Worm (Caenorhabditis elegans) whole organism, early embryonic: Measurements from ENCODE around the gene tag-131.

Experiments
- B0310.2 ChIP-seq: sonication (generic microtip); optimal IDR thresholded peaks from 2 replicates; lab custom pipeline; 2016; ENCODE audit warnings: mild to moderate bottlenecking, missing genetic modification characterization, missing compliant biosample characterization
- F13C5.2 ChIP-seq: sonication (generic microtip); optimal IDR thresholded peaks from 2 replicates; lab custom pipeline; 2017; ENCODE audit warnings: mild to moderate bottlenecking, missing genetic modification characterization, inconsistent platforms, missing compliant biosample characterization
- aly-1 ChIP-seq: sonication (generic microtip); optimal IDR thresholded peaks from 2 replicates; lab custom pipeline; 2016; ENCODE audit warnings: missing genetic modification characterization, missing compliant biosample characterization
- ama-1 ChIP-seq: fragments of 150-350 bp; optimal IDR thresholded peaks from 2 replicates; lab custom pipeline; 2014
- ceh-13 ChIP-seq: fragments of 200-800 bp; sonication (Bioruptor generic); optimal IDR thresholded peaks from 2 replicates; lab custom pipeline; 2018; ENCODE audit warnings: mild to moderate bottlenecking, missing genetic modification characterization, missing compliant biosample characterization
- ceh-36 ChIP-seq: sonication (generic microtip); optimal IDR thresholded peaks from 2 replicates; lab custom pipeline; 2016; ENCODE audit warnings: missing genetic modification characterization, inconsistent platforms, missing compliant biosample characterization
- ets-7 ChIP-seq: sonication (generic microtip); optimal IDR thresholded peaks from 2 replicates; lab custom pipeline; 2016; ENCODE audit warnings: missing genotype, missing genetic modification characterization, missing compliant biosample characterization
- flt-1 ChIP-seq: fragments of 200-800 bp; sonication (Bioruptor generic); IDR thresholded peaks from 2 replicates; pipeline ENCODE4 v1.3.6; 2022; ENCODE audit warnings: missing genetic modification characterization, missing compliant biosample characterization
- hmbx-1 ChIP-seq: sonication (generic microtip); optimal IDR thresholded peaks from 2 replicates; lab custom pipeline; 2016; ENCODE audit warnings: mild to moderate bottlenecking, missing genetic modification characterization, missing compliant biosample characterization
- hmg-4 ChIP-seq: fragments of 200-800 bp; sonication (Bioruptor generic); optimal IDR thresholded peaks from 2 replicates; lab custom pipeline; 2018; ENCODE audit warnings: mild to moderate bottlenecking, missing genetic modification characterization, missing compliant biosample characterization
- hnd-1 ChIP-seq: sonication (generic microtip); optimal IDR thresholded peaks from 2 replicates; lab custom pipeline; 2016; ENCODE audit warnings: missing genetic modification characterization, missing compliant biosample characterization
- pes-1 ChIP-seq: fragments of 200-800 bp; sonication (Bioruptor generic); IDR thresholded peaks from 2 replicates; pipeline ENCODE4 v1.3.6; 2022; ENCODE audit warnings: missing genetic modification reagents, missing genetic modification characterization, missing compliant biosample characterization
- scrt-1 ChIP-seq: fragments of 200-800 bp; sonication (Bioruptor generic); IDR thresholded peaks from 2 replicates; pipeline ENCODE4 v1.3.6; 2022; ENCODE audit warnings: missing genetic modification characterization, missing compliant biosample characterization
- sea-1 ChIP-seq: fragments of 200-800 bp; sonication (Bioruptor generic); conservative IDR thresholded peaks from 2 replicates; pipeline ENCODE4 v1.3.6; 2022; ENCODE audit warnings: missing genetic modification characterization, missing compliant biosample characterization
- tbx-11 ChIP-seq: fragments of 200-800 bp; sonication (Bioruptor generic); IDR thresholded peaks from 2 replicates; pipeline ENCODE4 v1.3.6; 2022; ENCODE audit warnings: missing genetic modification characterization, missing compliant biosample characterization
- tbx-37 ChIP-seq: fragments of 200-800 bp; sonication (Bioruptor generic); conservative IDR thresholded peaks from 2 replicates; pipeline ENCODE4 v1.3.6; 2022; ENCODE audit warnings: missing genetic modification reagents, missing genetic modification characterization, missing compliant biosample characterization
- tra-4 ChIP-seq: sonication (generic microtip); optimal IDR thresholded peaks from 2 replicates; lab custom pipeline; 2017; ENCODE audit warnings: missing genetic modification characterization, missing compliant biosample characterization

tag-131 gene

DNA sequence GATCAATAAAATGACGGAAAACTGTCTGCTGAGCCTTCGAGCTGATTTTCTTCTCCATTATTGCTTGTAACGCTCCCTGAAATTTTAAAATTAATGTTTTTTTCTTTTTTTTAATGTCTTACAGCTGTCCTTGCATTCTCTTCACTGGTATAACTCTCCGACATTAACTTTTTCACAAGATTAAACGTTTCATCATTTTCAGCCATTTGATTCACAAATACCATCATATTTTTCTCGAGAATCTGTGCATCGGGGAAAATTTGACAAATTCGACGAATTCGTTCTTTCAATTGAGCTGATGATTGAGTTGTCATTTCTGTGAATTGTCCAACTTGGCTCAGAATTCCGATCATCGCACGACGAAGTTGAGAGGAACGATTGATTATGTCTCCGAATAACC, 8.2 kb upstream of the tag-131 start:
- TF ChIP-seq tbx-37 = no peak
- TF ChIP-seq ceh-13 = no peak
- TF ChIP-seq ceh-36 (tag; lab: Kevin White, UChicago) = no peak
- no peak for TF ChIP-seq F13C5.2 (tag; lab: Kevin White, UChicago)

DNA sequence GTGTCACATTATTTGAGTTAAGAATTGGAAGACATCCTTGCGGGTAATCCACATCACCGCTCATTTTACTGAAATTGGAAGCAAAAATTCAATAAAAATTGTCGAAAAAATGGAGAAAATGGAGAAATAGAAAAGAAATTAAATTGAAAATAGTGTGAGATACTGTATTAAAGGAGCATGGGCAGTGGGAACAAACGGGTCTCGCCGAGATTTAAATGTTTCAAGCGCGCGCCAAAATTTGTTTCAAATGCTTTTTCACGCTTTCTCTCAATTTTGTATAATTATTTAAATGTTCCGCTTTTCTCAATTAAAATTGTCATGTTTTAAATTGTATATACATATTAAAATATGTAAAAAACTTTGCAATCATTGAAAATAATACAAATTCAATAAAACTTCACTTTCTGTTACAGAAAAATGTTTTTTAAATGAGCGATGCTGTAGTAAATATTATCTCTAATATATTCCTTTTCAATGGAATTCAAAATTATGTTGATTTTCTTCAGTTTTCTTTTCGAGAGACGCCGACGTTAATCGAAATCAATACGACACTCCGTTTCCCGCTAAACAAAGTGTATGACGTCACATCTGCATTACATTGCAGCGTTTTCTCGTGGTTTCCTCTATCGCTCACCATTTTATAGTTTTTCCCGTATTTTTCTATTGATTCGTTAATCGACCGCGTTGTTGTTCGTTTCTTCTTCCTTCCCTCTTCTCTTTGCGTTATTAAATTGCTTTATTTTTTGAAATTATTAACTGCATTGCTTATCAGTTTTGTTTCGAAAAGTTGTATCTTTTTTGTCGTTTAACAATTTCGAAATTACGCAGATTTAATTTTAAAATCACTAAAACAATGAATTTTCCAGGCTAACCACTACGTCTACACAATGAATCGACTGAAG, 4.2 kb upstream of the tag-131 start, which contains the start of the genes evl-14 and dcn-1:
TSS of gene evl-14 (minus strand) at position 68 of the 902 bp plus-strand sequence.
TSS of gene dcn-1 (plus strand) at position 852 of the 902 bp plus-strand sequence.
- TF ChIP-seq scrt-1 (GFP tag; lab: Robert Waterston, UW) = no peak
- no peak for TF ChIP-seq hmbx-1 (tag; lab: Kevin White, UChicago)
- no peak for TF ChIP-seq tbx-37
- TF ChIP-seq F13C5.2 (tag; lab: Kevin White, UChicago) = no peak
- no peak for TF ChIP-seq hnd-1 (tag; lab: Kevin White, UChicago)
- TF ChIP-seq ceh-13 = no peak
- TF ChIP-seq aly-1 (tag; lab: Kevin White, UChicago) = no peak
- no peak for TF ChIP-seq sea-1
- no peak for TF ChIP-seq ceh-36 (tag; lab: Kevin White, UChicago)
- TF ChIP-seq ets-7 (tag; lab: Kevin White, UChicago) = no peak
- no peak for TF ChIP-seq flt-1
- TF ChIP-seq B0310.2 (tag; lab: Kevin White, UChicago) = no peak
- TF ChIP-seq pes-1 (GFP tag; lab: Robert Waterston, UW) = no peak
- TF ChIP-seq tbx-11 (GFP tag; lab: Robert Waterston, UW) = no peak
- no peak for TF ChIP-seq tra-4
- no peak for TF ChIP-seq hmg-4 (GFP tag; lab: Kevin White, UChicago)
- no peak for TF ChIP-seq ama-1

DNA sequence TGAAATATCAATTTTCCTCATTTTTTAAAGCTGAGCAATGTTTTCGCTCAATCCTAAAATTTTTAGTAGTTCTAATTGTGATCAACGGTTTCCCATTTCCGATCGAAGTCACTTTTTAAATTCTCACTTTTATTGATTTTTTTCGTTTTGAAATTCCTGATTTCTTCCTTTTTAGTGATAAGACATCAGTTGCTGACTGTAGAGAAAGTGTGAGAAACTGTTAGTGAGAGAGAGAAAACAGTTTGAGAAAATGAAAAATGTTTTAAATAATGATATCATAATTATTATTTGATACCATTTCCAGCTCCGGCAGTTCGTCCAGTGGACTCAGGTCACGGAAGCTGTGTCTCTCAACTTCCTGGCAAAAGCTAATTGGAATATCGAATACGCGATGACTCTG, 3.0 kb upstream of the tag-131 start:
- TF ChIP-seq aly-1 (tag; lab: Kevin White, UChicago) = no peak
- TF ChIP-seq ceh-36 (tag; lab: Kevin White, UChicago) = no peak
- no peak for TF ChIP-seq pes-1 (GFP tag; lab: Robert Waterston, UW)
- TF ChIP-seq tra-4 = no peak
- TF ChIP-seq F13C5.2 (tag; lab: Kevin White, UChicago) = no peak
- no peak for TF ChIP-seq flt-1
- TF ChIP-seq scrt-1 (GFP tag; lab: Robert Waterston, UW) = no peak
- no peak for TF ChIP-seq sea-1
- no peak for TF ChIP-seq B0310.2 (tag; lab: Kevin White, UChicago)
- no peak for TF ChIP-seq hnd-1 (tag; lab: Kevin White, UChicago)
- no peak for TF ChIP-seq ceh-13

DNA sequence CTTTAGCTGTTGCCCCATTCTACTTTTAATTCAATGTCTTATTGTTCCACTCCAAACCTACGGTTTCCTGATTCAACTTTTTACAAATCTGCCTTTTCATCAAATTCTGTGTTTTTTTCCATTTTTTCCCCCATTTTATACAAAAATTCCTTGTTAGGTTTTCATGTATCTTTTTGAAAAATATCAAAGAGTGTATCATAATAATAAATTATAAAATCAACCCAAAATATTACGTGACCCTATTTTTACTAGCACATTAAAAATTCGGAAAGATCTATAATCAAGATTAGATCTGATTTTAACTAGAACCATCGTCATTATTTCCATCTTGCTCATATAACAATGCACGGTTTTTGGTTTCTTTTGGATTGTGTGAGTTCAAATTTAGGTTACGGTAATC, 2.6 kb downstream of the tag-131 start, which contains the start of gene H38K22.6:
TSS of gene H38K22.6 (plus strand) at position 301 of the 400 bp plus-strand sequence.
- TF ChIP-seq hmg-4 (GFP tag; lab: Kevin White, UChicago) = no peak
- no peak for TF ChIP-seq ets-7 (tag; lab: Kevin White, UChicago)

DNA sequence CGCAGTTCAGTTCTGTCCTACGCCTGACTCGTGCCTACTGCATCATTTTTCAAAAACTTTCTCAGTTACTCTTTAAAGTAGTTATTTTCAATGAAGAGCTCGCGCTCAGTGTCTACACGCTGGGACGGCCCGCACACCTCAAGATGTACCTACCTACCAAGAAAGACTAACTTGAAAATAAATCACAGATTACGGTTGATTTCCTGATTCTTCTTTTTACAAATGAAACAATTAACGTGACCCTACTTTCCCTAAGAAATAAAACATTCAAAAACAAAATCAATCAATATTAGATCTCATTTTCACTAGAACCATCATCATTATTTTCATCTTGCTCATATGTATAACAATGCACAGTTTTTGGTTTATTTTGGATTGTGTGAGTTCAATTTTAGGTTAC, 3.9 kb downstream of the tag-131 start, which contains the start of gene H38K22.7:
TSS of gene H38K22.7 (plus strand) at position 301 of the 400 bp plus-strand sequence.
- TF ChIP-seq hmbx-1 (tag; lab: Kevin White, UChicago) (no peak), ceh-13 (no peak), ets-7 (tag; lab: Kevin White, UChicago) (no peak), hmg-4 (GFP tag; lab: Kevin White, UChicago) (no peak), tbx-37 (no peak), pes-1 (GFP tag; lab: Robert Waterston, UW) (no peak), aly-1 (tag; lab: Kevin White, UChicago) (no peak), scrt-1 (GFP tag; lab: Robert Waterston, UW) (no peak), tbx-11 (GFP tag; lab: Robert Waterston, UW) (no peak), B0310.2 (tag; lab: Kevin White, UChicago) (no peak), sea-1 (no peak), ama-1 (no peak), ceh-36 (tag; lab: Kevin White, UChicago) (no peak), flt-1 (no peak), tra-4 (no peak)

DNA sequence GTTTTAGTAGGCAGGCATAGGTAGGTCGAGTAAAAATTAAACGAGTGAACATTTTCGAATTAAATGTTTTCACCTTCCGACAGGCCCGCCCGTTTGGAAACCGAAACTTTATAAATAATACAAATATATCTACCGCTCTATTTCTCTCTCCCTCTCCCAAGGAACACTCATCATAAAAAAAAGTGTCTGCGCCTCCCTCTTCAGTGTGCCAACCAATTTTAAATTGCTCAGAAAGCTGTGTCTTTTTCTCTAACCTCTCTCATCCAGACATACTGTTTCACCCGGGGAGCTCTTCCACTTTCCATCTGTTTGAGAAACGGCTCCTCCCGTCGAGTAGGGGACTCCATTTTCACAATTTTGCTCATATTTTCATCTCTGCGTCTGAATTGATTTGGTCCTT, 5.6 kb downstream of the tag-131 start:
- TF ChIP-seq tra-4 (no peak), ceh-13 (no peak), pes-1 (GFP tag; lab: Robert Waterston, UW) (no peak), ceh-36 (tag; lab: Kevin White, UChicago) (no peak), flt-1 (no peak), tbx-37 (no peak), hnd-1 (tag; lab: Kevin White, UChicago) (no peak), hmbx-1 (tag; lab: Kevin White, UChicago) (no peak), sea-1 (no peak), aly-1 (tag; lab: Kevin White, UChicago) (no peak), scrt-1 (GFP tag; lab: Robert Waterston, UW) (no peak), B0310.2 (tag; lab: Kevin White, UChicago) (no peak), hmg-4 (GFP tag; lab: Kevin White, UChicago) (no peak), ets-7 (tag; lab: Kevin White, UChicago) (no peak), ama-1 (no peak), F13C5.2 (tag; lab: Kevin White, UChicago) (no peak), tbx-11 (GFP tag; lab: Robert Waterston, UW) (no peak)

DNA sequence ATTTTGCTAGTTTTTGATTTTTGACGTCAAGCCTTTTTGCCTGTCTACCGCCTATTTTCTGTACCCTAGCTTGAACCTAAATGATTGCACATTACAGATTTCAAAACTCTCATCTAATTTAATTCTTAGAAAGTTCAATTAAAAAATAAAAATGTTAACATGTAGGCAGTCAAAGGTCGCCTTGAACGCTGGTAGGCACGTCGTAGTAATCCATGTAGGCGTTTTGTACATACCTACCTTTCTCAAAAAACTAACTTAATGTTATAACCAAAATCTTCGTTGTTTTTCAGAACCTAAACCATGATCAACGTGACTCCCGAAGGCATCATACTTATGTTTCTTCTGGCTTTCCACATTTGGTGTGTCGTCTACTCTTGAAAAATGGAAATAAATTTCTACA, 6.4 kb downstream of the tag-131 start, which contains the start of gene H38K22.9:
TSS of gene H38K22.9 (plus strand) at position 301 of the 400 bp plus-strand sequence.
- TF ChIP-seq scrt-1 (GFP tag; lab: Robert Waterston, UW) = no peak
- no peak for TF ChIP-seq F13C5.2 (tag; lab: Kevin White, UChicago)
- no peak for TF ChIP-seq sea-1
- TF ChIP-seq hnd-1 (tag; lab: Kevin White, UChicago) = no peak
- no peak for TF ChIP-seq hmg-4 (GFP tag; lab: Kevin White, UChicago)
- no peak for TF ChIP-seq hmbx-1 (tag; lab: Kevin White, UChicago)
- no peak for TF ChIP-seq tra-4
- TF ChIP-seq ceh-36 (tag; lab: Kevin White, UChicago) = no peak
- TF ChIP-seq ets-7 (tag; lab: Kevin White, UChicago) = no peak
- TF ChIP-seq ceh-13 = no peak
